ENCODE assay signal across 1 fruit fly cellular context in the genomic region with DNA sequence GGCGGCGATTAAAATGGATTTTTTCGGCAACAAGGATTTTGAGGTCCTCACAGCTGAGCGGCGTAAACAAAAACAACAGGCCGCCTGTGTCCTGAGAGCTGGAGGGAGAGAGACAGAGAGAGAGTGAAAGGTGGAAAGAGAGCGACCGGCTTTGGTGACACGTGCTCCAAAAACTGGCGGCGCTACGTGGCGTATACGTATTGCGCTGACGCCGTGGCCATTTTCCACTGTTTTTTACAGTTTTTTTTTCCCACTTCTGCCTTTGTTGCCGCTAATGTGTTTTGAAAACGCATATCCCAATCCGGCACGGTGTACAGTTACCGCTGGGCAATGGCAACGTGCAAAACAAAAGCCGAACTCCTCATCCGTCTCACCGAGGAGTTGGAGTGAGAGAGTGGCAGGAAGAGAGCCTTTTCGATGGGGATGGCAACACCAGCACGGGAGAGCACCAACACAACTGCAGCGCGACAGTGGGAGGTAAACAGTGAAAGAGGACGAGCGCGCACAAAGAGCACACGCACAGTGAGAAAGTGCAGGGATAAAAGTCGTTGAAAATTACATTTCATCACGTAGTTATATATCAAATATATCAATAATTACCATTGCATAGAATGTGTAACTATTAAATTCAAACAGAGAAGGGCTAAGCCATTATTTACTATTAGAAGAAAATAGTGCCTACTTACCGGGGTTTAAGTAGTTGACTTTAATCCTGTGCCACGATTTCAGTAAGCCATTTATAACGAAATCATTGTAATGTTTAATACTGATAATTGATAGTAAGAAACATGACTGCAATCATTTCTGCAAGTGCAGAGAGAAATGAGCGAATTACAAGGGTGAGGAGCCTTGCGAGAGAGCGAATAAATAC.
TF ChIP-seq lines count a peak whose summit lies in the region.

No protein-coding gene starts in this region.

TF ChIP-seq in whole organism, embryonic, 481 proteins besides CTCF, POLR2A, EP300 and RAD21 (continued from another document and continues in another):
- peak; percentile 51 for TF ChIP-seq Xrp1 (GFP tag; IDR thresholded peaks at IDR 0.05; lab: Robert Waterston, UW)
- no peak for TF ChIP-seq CG4707 (GFP tag; optimal IDR thresholded peaks at IDR 0.05; lab: Kevin White, UChicago)
- TF ChIP-seq Gsc (GFP tag; IDR thresholded peaks at IDR 0.05; lab: Robert Waterston, UW): no peak
- TF ChIP-seq CG12769 (tag; optimal IDR thresholded peaks at IDR 0.05; lab: Kevin White, UChicago): peak; percentile 68
- TF ChIP-seq NFAT (GFP tag; IDR thresholded peaks at IDR 0.05; lab: Robert Waterston, UW): peak; percentile 42; the same call in 1 of the 2 replicates
- TF ChIP-seq CG1832 (GFP tag; optimal IDR thresholded peaks at IDR 0.05; lab: Kevin White, UChicago): peak; percentile 32
- TF ChIP-seq CG12659 (GFP tag; optimal IDR thresholded peaks at IDR 0.05; lab: Kevin White, UChicago): peak; percentile 64
- no peak for TF ChIP-seq hkb (optimal IDR thresholded peaks at IDR 0.05; lab: Kevin White, UChicago)
- TF ChIP-seq hkb (GFP tag; IDR thresholded peaks at IDR 0.05; lab: Robert Waterston, UW): peak; percentile 6
- TF ChIP-seq org-1 (GFP tag; optimal IDR thresholded peaks at IDR 0.05; lab: Kevin White, UChicago): peak; percentile 62
- peak; percentile 55 for TF ChIP-seq nmo (GFP tag; optimal IDR thresholded peaks at IDR 0.05; lab: Kevin White, UChicago)
- TF ChIP-seq CG8089 (GFP tag; optimal IDR thresholded peaks at IDR 0.05; lab: Kevin White, UChicago): no peak
- peak; percentile 58; the same call in 1 of the 3 replicates for TF ChIP-seq CG7357 (GFP tag; IDR thresholded peaks at IDR 0.05; lab: Robert Waterston, UW)
- peak; percentile 63 for TF ChIP-seq CG12219 (GFP tag; optimal IDR thresholded peaks at IDR 0.05; lab: Kevin White, UChicago)
- TF ChIP-seq insv (GFP tag; optimal IDR thresholded peaks at IDR 0.05; lab: Kevin White, UChicago): peak in 1 of 2 experiments; percentile 5
- TF ChIP-seq sisA (GFP tag; IDR thresholded peaks at IDR 0.05; lab: Robert Waterston, UW): peak; percentile 39
- peak; percentile 55 for TF ChIP-seq CG9215 (GFP tag; IDR thresholded peaks at IDR 0.05; lab: Robert Waterston, UW)
- peak; percentile 18; the same call in 1 of the 2 replicates for TF ChIP-seq CG10366 (GFP tag; IDR thresholded peaks at IDR 0.05; lab: Robert Waterston, UW)
- no peak for TF ChIP-seq Scr (GFP tag; IDR thresholded peaks at IDR 0.05; lab: Robert Waterston, UW; ENCODE audit: partially characterized antibody)
- peak; percentile 18 for TF ChIP-seq bcd (GFP tag; optimal IDR thresholded peaks at IDR 0.05; lab: Kevin White, UChicago)
- TF ChIP-seq CG13775 (GFP tag; optimal IDR thresholded peaks at IDR 0.05; lab: Kevin White, UChicago): peak; percentile 72
- TF ChIP-seq Usf (GFP tag; optimal IDR thresholded peaks at IDR 0.05; lab: Kevin White, UChicago): peak; percentile 29
- peak; percentile 67 for TF ChIP-seq CG10267 (tag; optimal IDR thresholded peaks at IDR 0.05; lab: Kevin White, UChicago)
- TF ChIP-seq CG3995 (GFP tag; optimal IDR thresholded peaks at IDR 0.05; lab: Kevin White, UChicago): no peak
- TF ChIP-seq HLH3B (GFP tag; IDR thresholded peaks at IDR 0.05; lab: Robert Waterston, UW): peak; percentile 44; the same call in 1 of the 2 replicates
- TF ChIP-seq CG1792 (GFP tag; optimal IDR thresholded peaks at IDR 0.05; lab: Kevin White, UChicago): no peak
- TF ChIP-seq Hr51 (GFP tag; optimal IDR thresholded peaks at IDR 0.05; lab: Kevin White, UChicago): peak in 1 of 2 experiments; percentile 60
- TF ChIP-seq CG9609 (GFP tag; optimal IDR thresholded peaks at IDR 0.05; lab: Kevin White, UChicago): no peak
- TF ChIP-seq CG3407 (GFP tag; optimal IDR thresholded peaks at IDR 0.05; lab: Kevin White, UChicago): no peak
- peak; percentile 88 for TF ChIP-seq CG9727 (GFP tag; optimal IDR thresholded peaks at IDR 0.05; lab: Kevin White, UChicago)
- no peak for TF ChIP-seq CG5180 (GFP tag; optimal IDR thresholded peaks at IDR 0.05; lab: Kevin White, UChicago)
- peak; percentile 48 for TF ChIP-seq Ada2b (GFP tag; IDR thresholded peaks at IDR 0.05; lab: Robert Waterston, UW)
- TF ChIP-seq caup (GFP tag; optimal IDR thresholded peaks at IDR 0.05; lab: Kevin White, UChicago; ENCODE audit: severe bottlenecking): peak; percentile 13
- peak; percentile 8 for TF ChIP-seq CG12155 (GFP tag; optimal IDR thresholded peaks at IDR 0.05; lab: Kevin White, UChicago)
- TF ChIP-seq CG6654 (GFP tag; optimal IDR thresholded peaks at IDR 0.05; lab: Kevin White, UChicago): peak; percentile 19
- peak; percentile 24 for TF ChIP-seq Bdp1 (GFP tag; optimal IDR thresholded peaks at IDR 0.05; lab: Kevin White, UChicago)
- TF ChIP-seq CG17612 (GFP tag; IDR thresholded peaks at IDR 0.05; lab: Robert Waterston, UW): 0 out of 2 replicates have a peak, but pooled peaks have one; percentile 19
- TF ChIP-seq CG30403 (GFP tag; optimal IDR thresholded peaks at IDR 0.05; lab: Kevin White, UChicago): peak; percentile 73
- TF ChIP-seq eve (GFP tag; optimal IDR thresholded peaks at IDR 0.05; lab: Kevin White, UChicago): peak in 1 of 2 experiments; percentile 86
- peak; percentile 21 for TF ChIP-seq HHEX (GFP tag; optimal IDR thresholded peaks at IDR 0.05; lab: Kevin White, UChicago)
- peak; percentile 59 for TF ChIP-seq Nf-YC (tag; optimal IDR thresholded peaks at IDR 0.05; lab: Kevin White, UChicago)
- peak; percentile 80 for TF ChIP-seq CG8924 (tag; optimal IDR thresholded peaks at IDR 0.05; lab: Kevin White, UChicago)
- TF ChIP-seq CG4282 (GFP tag; optimal IDR thresholded peaks at IDR 0.05; lab: Kevin White, UChicago): no peak
- no peak for TF ChIP-seq CG13894 (tag; optimal IDR thresholded peaks at IDR 0.05; lab: Kevin White, UChicago)
- peak; percentile 66 for TF ChIP-seq CG2120 (GFP tag; optimal IDR thresholded peaks at IDR 0.05; lab: Kevin White, UChicago)
- peak; percentile 17; the same call in 1 of the 2 replicates for TF ChIP-seq Rfx (GFP tag; IDR thresholded peaks at IDR 0.05; lab: Robert Waterston, UW)
- peak; percentile 54 for TF ChIP-seq CG8388 (GFP tag; optimal IDR thresholded peaks at IDR 0.05; lab: Kevin White, UChicago)
- TF ChIP-seq CG9437 (GFP tag; optimal IDR thresholded peaks at IDR 0.05; lab: Kevin White, UChicago): peak; percentile 64
- TF ChIP-seq fd96Cb (tag; optimal IDR thresholded peaks at IDR 0.05; lab: Kevin White, UChicago): peak; percentile 20
- no peak for TF ChIP-seq CG14965 (GFP tag; optimal IDR thresholded peaks at IDR 0.05; lab: Kevin White, UChicago; ENCODE audit: borderline replicate concordance)
- peak; percentile 40; the same call in 1 of the 2 replicates for TF ChIP-seq ranshi (GFP tag; IDR thresholded peaks at IDR 0.05; lab: Robert Waterston, UW)
- TF ChIP-seq ken (GFP tag; IDR thresholded peaks at IDR 0.05; lab: Robert Waterston, UW): peak; percentile 24; the same call in 1 of the 3 replicates
- 0 out of 3 replicates have a peak, but pooled peaks have one; percentile 4 for TF ChIP-seq CG2889 (GFP tag; IDR thresholded peaks at IDR 0.05; lab: Robert Waterston, UW)
- TF ChIP-seq stwl (tag; optimal IDR thresholded peaks at IDR 0.05; lab: Kevin White, UChicago): no peak
- TF ChIP-seq zen (tag; optimal IDR thresholded peaks at IDR 0.05; lab: Kevin White, UChicago): peak; percentile 79
- peak; percentile 0 for TF ChIP-seq CG8359 (GFP tag; optimal IDR thresholded peaks at IDR 0.05; lab: Kevin White, UChicago; ENCODE audit: borderline replicate concordance)
- peak; percentile 38 for TF ChIP-seq Nf-YB (GFP tag; optimal IDR thresholded peaks at IDR 0.05; lab: Kevin White, UChicago)
- peak; percentile 46 for TF ChIP-seq ind (GFP tag; optimal IDR thresholded peaks at IDR 0.05; lab: Kevin White, UChicago)
- peak; percentile 16 for TF ChIP-seq CG12071 (GFP tag; optimal IDR thresholded peaks at IDR 0.05; lab: Kevin White, UChicago)
- TF ChIP-seq Blimp-1 (GFP tag; optimal IDR thresholded peaks at IDR 0.05; lab: Kevin White, UChicago): peak; percentile 2
- peak; percentile 53 for TF ChIP-seq E2f2 (GFP tag; IDR thresholded peaks at IDR 0.05; lab: Robert Waterston, UW)
- peak; percentile 61 for TF ChIP-seq grau (tag; optimal IDR thresholded peaks at IDR 0.05; lab: Kevin White, UChicago)
- no peak for TF ChIP-seq CG33213 (GFP tag; optimal IDR thresholded peaks at IDR 0.05; lab: Kevin White, UChicago)
- no peak for TF ChIP-seq mld (GFP tag; IDR thresholded peaks at IDR 0.05; lab: Robert Waterston, UW; ENCODE audit: partially characterized antibody)
- TF ChIP-seq esg (GFP tag; conservative IDR thresholded peaks at IDR 0.05; lab: Robert Waterston, UW): peak; percentile 49; the same call in 1 of the 2 replicates
- TF ChIP-seq CG11247 (GFP tag; IDR thresholded peaks at IDR 0.05; lab: Robert Waterston, UW): no peak
- TF ChIP-seq az2 (GFP tag; optimal IDR thresholded peaks at IDR 0.05; lab: Kevin White, UChicago): peak; percentile 66
- TF ChIP-seq Side (GFP tag; optimal IDR thresholded peaks at IDR 0.05; lab: Kevin White, UChicago): no peak
- TF ChIP-seq btn (GFP tag; optimal IDR thresholded peaks at IDR 0.05; lab: Kevin White, UChicago): no peak
- TF ChIP-seq ATbp (GFP tag; optimal IDR thresholded peaks at IDR 0.05; lab: Kevin White, UChicago): peak; percentile 25
- peak; percentile 75; the same call in 2 of the 3 replicates for TF ChIP-seq row (GFP tag; IDR thresholded peaks at IDR 0.05; lab: Robert Waterston, UW)
- TF ChIP-seq slp2 (GFP tag; optimal IDR thresholded peaks at IDR 0.05; lab: Kevin White, UChicago): peak; percentile 51
- peak; percentile 32 for TF ChIP-seq nerfin-1 (tag; optimal IDR thresholded peaks at IDR 0.05; lab: Kevin White, UChicago)
- TF ChIP-seq NC2β (GFP tag; optimal IDR thresholded peaks at IDR 0.05; lab: Kevin White, UChicago): peak; percentile 15
- peak; percentile 50 for TF ChIP-seq tin (GFP tag; optimal IDR thresholded peaks at IDR 0.05; lab: Kevin White, UChicago)
- TF ChIP-seq CG1603 (tag; optimal IDR thresholded peaks at IDR 0.05; lab: Kevin White, UChicago): peak; percentile 65
- no peak for TF ChIP-seq Sox100B (GFP tag; optimal IDR thresholded peaks at IDR 0.05; lab: Kevin White, UChicago)
- TF ChIP-seq CG7839 (tag; optimal IDR thresholded peaks at IDR 0.05; lab: Kevin White, UChicago): peak; percentile 49
- TF ChIP-seq pros (GFP tag; optimal IDR thresholded peaks at IDR 0.05; lab: Kevin White, UChicago): peak; percentile 35
- TF ChIP-seq pan (optimal IDR thresholded peaks at IDR 0.05; lab: Kevin White, UChicago): no peak
- peak in 1 of 2 experiments; percentile 16 for TF ChIP-seq pan (GFP tag; optimal IDR thresholded peaks at IDR 0.05 in 1 of 2, IDR thresholded peaks at IDR 0.05 in 1 of 2)
- TF ChIP-seq Pdp1 (GFP tag; optimal IDR thresholded peaks at IDR 0.05; lab: Kevin White, UChicago): peak; percentile 21 to 61
- TF ChIP-seq Ptx1 (GFP tag; IDR thresholded peaks at IDR 0.05; lab: Robert Waterston, UW): peak; percentile 43
- TF ChIP-seq Ets65A (GFP tag; lab: Kevin White, UChicago): peak; percentile 92
- TF ChIP-seq slbo (GFP tag; IDR thresholded peaks at IDR 0.05; lab: Robert Waterston, UW): peak; percentile 65
- TF ChIP-seq CG6813 (GFP tag; optimal IDR thresholded peaks at IDR 0.05; lab: Kevin White, UChicago): peak; percentile 44
- peak; percentile 52 for TF ChIP-seq CG7372 (GFP tag; IDR thresholded peaks at IDR 0.05; lab: Robert Waterston, UW)
- peak; percentile 25 for TF ChIP-seq CG4404 (GFP tag; IDR thresholded peaks at IDR 0.05; lab: Robert Waterston, UW)
- TF ChIP-seq CG10431 (GFP tag; optimal IDR thresholded peaks at IDR 0.05; lab: Kevin White, UChicago): peak; percentile 2
- peak; percentile 18; the same call in 1 of the 2 replicates for TF ChIP-seq CG14441 (GFP tag; IDR thresholded peaks at IDR 0.05; lab: Robert Waterston, UW)
- TF ChIP-seq CG2116 (GFP tag; optimal IDR thresholded peaks at IDR 0.05; lab: Kevin White, UChicago): peak; percentile 38
- peak; percentile 26 for TF ChIP-seq CG30431 (GFP tag; optimal IDR thresholded peaks at IDR 0.05; lab: Kevin White, UChicago)
- TF ChIP-seq lov (optimal IDR thresholded peaks at IDR 0.05; lab: Kevin White, UChicago): no peak
- TF ChIP-seq lov (GFP tag; IDR thresholded peaks at IDR 0.05; lab: Robert Waterston, UW): 0 out of 3 replicates have a peak, but pooled peaks have one; percentile 19
- no peak for TF ChIP-seq CG18262 (tag; optimal IDR thresholded peaks at IDR 0.05; lab: Kevin White, UChicago)
- TF ChIP-seq CG12391 (tag; optimal IDR thresholded peaks at IDR 0.05; lab: Kevin White, UChicago): peak; percentile 61
- no peak for TF ChIP-seq CG9797 (GFP tag; optimal IDR thresholded peaks at IDR 0.05; lab: Kevin White, UChicago)
- peak; percentile 13 for TF ChIP-seq CG10147 (GFP tag; optimal IDR thresholded peaks at IDR 0.05; lab: Kevin White, UChicago)
- 0 out of 3 replicates have a peak, but pooled peaks have one; percentile 19 for TF ChIP-seq Dbx (GFP tag; IDR thresholded peaks at IDR 0.05; lab: Robert Waterston, UW)
- peak; percentile 57 to 63 for TF ChIP-seq Trl (optimal IDR thresholded peaks at IDR 0.05; lab: Kevin White, UChicago)
- no peak for TF ChIP-seq Trl (GFP tag; optimal IDR thresholded peaks at IDR 0.05; lab: Kevin White, UChicago)
- TF ChIP-seq sima (GFP tag; optimal IDR thresholded peaks at IDR 0.05; lab: Kevin White, UChicago): no peak
- TF ChIP-seq CG11456 (GFP tag; IDR thresholded peaks at IDR 0.05; lab: Robert Waterston, UW): 0 out of 3 replicates have a peak, but pooled peaks have one; percentile 48
- TF ChIP-seq Kr (GFP tag; optimal IDR thresholded peaks at IDR 0.05; lab: Kevin White, UChicago): peak; percentile 11
- TF ChIP-seq schlank (tag; optimal IDR thresholded peaks at IDR 0.05; lab: Kevin White, UChicago): no peak
- TF ChIP-seq fd64A (GFP tag; optimal IDR thresholded peaks at IDR 0.05; lab: Kevin White, UChicago): peak; percentile 17
- peak; percentile 5 for TF ChIP-seq gcm (GFP tag; optimal IDR thresholded peaks at IDR 0.05; lab: Kevin White, UChicago)
- no peak for TF ChIP-seq HLH54F (GFP tag; optimal IDR thresholded peaks at IDR 0.05; lab: Kevin White, UChicago)
- peak; percentile 52 to 68 for TF ChIP-seq bsh (GFP tag; optimal IDR thresholded peaks at IDR 0.05; lab: Kevin White, UChicago)
- TF ChIP-seq CG8944 (GFP tag; optimal IDR thresholded peaks at IDR 0.05; lab: Kevin White, UChicago): no peak
- TF ChIP-seq Vsx1 (GFP tag; optimal IDR thresholded peaks at IDR 0.05; lab: Kevin White, UChicago): peak; percentile 19
- TF ChIP-seq CG13424 (tag; optimal IDR thresholded peaks at IDR 0.05; lab: Kevin White, UChicago): peak; percentile 42
- TF ChIP-seq Max (GFP tag; optimal IDR thresholded peaks at IDR 0.05; lab: Kevin White, UChicago): peak; percentile 28
- peak; percentile 69 for TF ChIP-seq tio (GFP tag; optimal IDR thresholded peaks at IDR 0.05; lab: Kevin White, UChicago)
- peak; percentile 43; the same call in 1 of the 3 replicates for TF ChIP-seq jigr1 (GFP tag; IDR thresholded peaks at IDR 0.05; lab: Robert Waterston, UW)
- peak; percentile 57 for TF ChIP-seq CG1233 (GFP tag; optimal IDR thresholded peaks at IDR 0.05; lab: Kevin White, UChicago)
- TF ChIP-seq Xbp1 (GFP tag; optimal IDR thresholded peaks at IDR 0.05; lab: Kevin White, UChicago): peak; percentile 43
